Worm (Caenorhabditis elegans) whole organism, early embryonic: Measurements from ENCODE around the gene C07A12.18.

Source experiments
- ama-1 ChIP-seq: fragments of 150-350 bp; optimal IDR thresholded peaks from 2 replicates; lab custom pipeline; 2014
- ets-7 ChIP-seq: sonication (generic microtip); optimal IDR thresholded peaks from 2 replicates; lab custom pipeline; 2016; ENCODE audit warnings: missing genotype, missing genetic modification characterization, missing compliant biosample characterization

- no peak for TF ChIP-seq ets-7 (tag; lab: Kevin White, UChicago)
- TF ChIP-seq ama-1 (lab: Kevin White, UChicago), result no peak
These were observed 41.5 kb downstream of the C07A12.18 start, which contains the start of gene rhi-1 for ce11 chrX:4508209-4508608.
